Worm (Caenorhabditis elegans): ENCODE measurements around the gene tni-3.

tni-3 gene

ce11 chrV:16879532-16879931 lies 44.6 kb upstream of the tni-3 start:
- TF ChIP-seq F23B12.7 (tag; optimal IDR thresholded peaks at IDR 0.05; ENCODE audit: insufficient read depth): no peak
- no peak for TF ChIP-seq lsl-1 (GFP tag; optimal IDR thresholded peaks at IDR 0.05)

ce11 chrV:16877081-16877480 lies 42.2 kb upstream of the tni-3 start:
- peak; percentile 92 for TF ChIP-seq hsf-1 (GFP tag; IDR thresholded peaks at IDR 0.05)

ce11 chrV:16874966-16875365 lies 40.0 kb upstream of the tni-3 start, which contains the start of gene F49A5.10:
F49A5.10 (plus strand) TSS chrV:16875266.
- TF ChIP-seq aptf-2 (GFP tag; conservative IDR thresholded peaks at IDR 0.05): no peak
- no peak for TF ChIP-seq akir-1 (GFP tag; optimal IDR thresholded peaks at IDR 0.05)
- no peak for TF ChIP-seq snpc-3.4 (tag; optimal IDR thresholded peaks at IDR 0.05)
- TF ChIP-seq T26A5.8 (tag; optimal IDR thresholded peaks at IDR 0.05): no peak
- TF ChIP-seq efl-1 (GFP tag; optimal IDR thresholded peaks at IDR 0.05): no peak
- TF ChIP-seq repo-1 (tag; optimal IDR thresholded peaks at IDR 0.05): no peak
- TF ChIP-seq hlh-12 (tag; optimal IDR thresholded peaks at IDR 0.05): no peak
- no peak for TF ChIP-seq B0019.2 (GFP tag; conservative IDR thresholded peaks at IDR 0.05)
- no peak for TF ChIP-seq ztf-28 (GFP tag; IDR thresholded peaks at IDR 0.05)
- TF ChIP-seq mxl-1 (tag; optimal IDR thresholded peaks at IDR 0.05): no peak
- no peak for TF ChIP-seq F37B4.10 (GFP tag; IDR thresholded peaks at IDR 0.05)

- TF ChIP-seq lin-26 (GFP tag; IDR thresholded peaks at IDR 0.05) (no peak), lir-1 (GFP tag; conservative IDR thresholded peaks at IDR 0.05) (no peak), lsy-27 (tag; optimal IDR thresholded peaks at IDR 0.05; ENCODE audit: borderline replicate concordance, insufficient read depth) (no peak)
Measured at ce11 chrV:16873642-16874041, 38.7 kb upstream of the tni-3 start, which contains the start of gene srw-23. srw-23 (plus strand) TSS chrV:16873942.

- TF ChIP-seq F37B4.10 (GFP tag; IDR thresholded peaks at IDR 0.05) (no peak), nfyb-1 (GFP tag; IDR thresholded peaks at IDR 0.05) (no peak), lsl-1 (GFP tag; optimal IDR thresholded peaks at IDR 0.05) (no peak), lin-54 (GFP tag; optimal IDR thresholded peaks at IDR 0.05) (no peak), ztf-22 (GFP tag; optimal IDR thresholded peaks at IDR 0.05) (no peak), somi-1 (GFP tag; optimal IDR thresholded peaks at IDR 0.05) (no peak), ceh-100 (GFP tag; IDR thresholded peaks at IDR 0.05) (no peak), F49E8.2 (tag; optimal IDR thresholded peaks at IDR 0.05; ENCODE audit: insufficient read depth) (no peak)
Measured at ce11 chrV:16871387-16871786, 36.5 kb upstream of the tni-3 start, which contains the start of gene thn-4. thn-4 (minus strand) TSS chrV:16871487.

ce11 chrV:16869740-16870139 lies 34.8 kb upstream of the tni-3 start, which contains the start of gene clec-33:
clec-33 (minus strand) TSS chrV:16869840.
- TF ChIP-seq mes-4 (tag; optimal IDR thresholded peaks at IDR 0.05): no peak
- TF ChIP-seq ztf-26 (tag; optimal IDR thresholded peaks at IDR 0.05): no peak
- TF ChIP-seq let-526 (GFP tag; IDR thresholded peaks at IDR 0.05): no peak
- TF ChIP-seq madf-8 (GFP tag; conservative IDR thresholded peaks at IDR 0.05): no peak
- TF ChIP-seq ztf-28 (GFP tag; IDR thresholded peaks at IDR 0.05): no peak
- no peak for TF ChIP-seq C06A6.2 (GFP tag; conservative IDR thresholded peaks at IDR 0.05)
- no peak for TF ChIP-seq tbx-9 (tag; optimal IDR thresholded peaks at IDR 0.05; ENCODE audit: borderline replicate concordance)
- no peak for TF ChIP-seq gei-17 (GFP tag; optimal IDR thresholded peaks at IDR 0.05)
- no peak for TF ChIP-seq K12H6.12 (tag; optimal IDR thresholded peaks at IDR 0.05)
- TF ChIP-seq ekl-4 (GFP tag; IDR thresholded peaks at IDR 0.05): no peak
- TF ChIP-seq hmg-1.2 (GFP tag; IDR thresholded peaks at IDR 0.05): no peak
- TF ChIP-seq nfya-1 (tag; optimal IDR thresholded peaks at IDR 0.05; ENCODE audit: borderline replicate concordance, insufficient read depth): no peak
- no peak for TF ChIP-seq attf-6 (GFP tag; IDR thresholded peaks at IDR 0.05)
- no peak for TF ChIP-seq hlh-26 (GFP tag; conservative IDR thresholded peaks at IDR 0.05)
- no peak for TF ChIP-seq egl-44 (GFP tag; IDR thresholded peaks at IDR 0.05)
- no peak for TF ChIP-seq Y53F4B.3 (GFP tag; IDR thresholded peaks at IDR 0.05)
